Worm (Caenorhabditis elegans): ENCODE results near the gene C50E3.6.

DNA sequence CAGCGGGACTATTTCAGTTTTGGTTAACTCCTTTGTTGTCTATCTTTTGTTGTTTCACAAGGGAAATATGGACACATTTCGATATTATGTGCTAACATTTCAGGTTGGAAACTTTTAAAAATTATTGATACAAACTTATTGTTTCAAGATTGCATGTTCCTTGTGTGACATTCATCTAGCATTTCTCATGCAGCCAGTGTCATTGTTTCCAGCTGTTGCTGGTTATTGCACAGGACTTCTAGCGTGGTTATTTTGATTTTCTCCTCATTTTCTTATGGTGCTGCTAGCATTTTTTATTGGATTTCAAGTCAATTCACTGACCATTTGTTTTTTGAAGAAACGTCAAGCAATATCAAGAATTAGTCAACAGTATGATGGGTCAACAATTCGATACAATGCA is 34.5 kb downstream of the C50E3.6 start:
- no peak for TF ChIP-seq nhr-11 (tag; optimal IDR thresholded peaks at IDR 0.05)
- no peak for TF ChIP-seq lin-13 (GFP tag; optimal IDR thresholded peaks at IDR 0.05)
- TF ChIP-seq unc-55 (GFP tag; optimal IDR thresholded peaks at IDR 0.05): no peak
- TF ChIP-seq snpc-4 (tag; optimal IDR thresholded peaks at IDR 0.05): no peak
- no peak for TF ChIP-seq lin-39 (tag; optimal IDR thresholded peaks at IDR 0.05)
- no peak for TF ChIP-seq zag-1 (tag; optimal IDR thresholded peaks at IDR 0.05)
- no peak for TF ChIP-seq mbf-1 (tag; optimal IDR thresholded peaks at IDR 0.05)
- no peak for TF ChIP-seq nhr-10 (tag; optimal IDR thresholded peaks at IDR 0.05)

All from whole organism, L2 larva.